Worm (Caenorhabditis elegans): ENCODE results near the gene pgap-2.
A peak's percentile ranks its signal among the peaks of the same experiment; 100 is the strongest.

The pgap-2 gene

ce11 chrIII:4748666-4749065 lies 43.4 kb downstream of the pgap-2 start:
- TF ChIP-seq F10E7.11 (tag; optimal IDR thresholded peaks at IDR 0.05) (no peak), Y53G8AR.9 (GFP tag; conservative IDR thresholded peaks at IDR 0.05) (no peak), efl-1 (GFP tag; optimal IDR thresholded peaks at IDR 0.05) (no peak), egrh-3 (GFP tag; IDR thresholded peaks at IDR 0.05) (peak; percentile 90), lir-1 (GFP tag; conservative IDR thresholded peaks at IDR 0.05) (no peak), zfh-2 (GFP tag; conservative IDR thresholded peaks at IDR 0.05) (peak; percentile 93), hmg-20 (GFP tag; IDR thresholded peaks at IDR 0.05) (no peak), rec-8 (tag; optimal IDR thresholded peaks at IDR 0.05) (no peak), K11D2.4 (GFP tag; IDR thresholded peaks at IDR 0.05) (no peak), lin-40 (tag; optimal IDR thresholded peaks at IDR 0.05) (no peak), ceh-58 (GFP tag; IDR thresholded peaks at IDR 0.05) (no peak), snpc-4 (GFP tag; optimal IDR thresholded peaks at IDR 0.05) (no peak), snpc-4 (tag; optimal IDR thresholded peaks at IDR 0.05) (no peak), lin-26 (GFP tag; IDR thresholded peaks at IDR 0.05) (no peak), unc-130 (GFP tag; optimal IDR thresholded peaks at IDR 0.05) (no peak)

- TF ChIP-seq K11D2.4 (GFP tag; IDR thresholded peaks at IDR 0.05) (peak; percentile 80), F33H1.4 (GFP tag; IDR thresholded peaks at IDR 0.05) (peak; percentile 99), rcor-1 (GFP tag; IDR thresholded peaks at IDR 0.05) (peak; percentile 55), pbrm-1 (GFP tag; IDR thresholded peaks at IDR 0.05) (peak; percentile 68), ceh-91 (GFP tag; IDR thresholded peaks at IDR 0.05) (peak; percentile 62), hsf-1 (GFP tag; IDR thresholded peaks at IDR 0.05) (peak; percentile 82), dox-1 (GFP tag; IDR thresholded peaks at IDR 0.05) (peak; percentile 75), madf-6 (GFP tag; IDR thresholded peaks at IDR 0.05) (peak; percentile 80), hmg-1.2 (GFP tag; IDR thresholded peaks at IDR 0.05) (peak; percentile 67), ceh-100 (GFP tag; IDR thresholded peaks at IDR 0.05) (peak; percentile 52), madf-3 (GFP tag; IDR thresholded peaks at IDR 0.05) (0 out of 2 replicates have a peak, but pooled peaks have one; percentile 25), ekl-4 (GFP tag; IDR thresholded peaks at IDR 0.05) (peak; percentile 91), hmg-20 (GFP tag; IDR thresholded peaks at IDR 0.05) (peak; percentile 39; the same call in 1 of the 2 replicates), D2030.7 (GFP tag; IDR thresholded peaks at IDR 0.05) (peak; percentile 58), mcd-1 (GFP tag; IDR thresholded peaks at IDR 0.05) (peak; percentile 87), C06A6.2 (GFP tag; conservative IDR thresholded peaks at IDR 0.05) (peak; percentile 41; the same call in 1 of the 2 replicates), Y95B8A.8 (GFP tag; IDR thresholded peaks at IDR 0.05) (0 out of 2 replicates have a peak, but pooled peaks have one; percentile 23)
Observed at ce11 chrIII:4752569-4752968, 47.3 kb downstream of the pgap-2 start.

- peak; percentile 84 for TF ChIP-seq pha-4 (tag; optimal IDR thresholded peaks at IDR 0.05)
- TF ChIP-seq sptf-2 (GFP tag; optimal IDR thresholded peaks at IDR 0.05): no peak
- TF ChIP-seq nhr-27 (tag; optimal IDR thresholded peaks at IDR 0.05): no peak
- TF ChIP-seq chd-7 (tag; optimal IDR thresholded peaks at IDR 0.05): no peak
- peak; percentile 87 for TF ChIP-seq dox-1 (GFP tag; IDR thresholded peaks at IDR 0.05)
- TF ChIP-seq somi-1 (GFP tag; optimal IDR thresholded peaks at IDR 0.05): peak; percentile 24
- TF ChIP-seq Y79H2A.3 (GFP tag; conservative IDR thresholded peaks at IDR 0.05): no peak
- no peak for TF ChIP-seq unc-62 (GFP tag; optimal IDR thresholded peaks at IDR 0.05)
- TF ChIP-seq snpc-1.1 (tag; optimal IDR thresholded peaks at IDR 0.05; ENCODE audit: insufficient read depth): peak; percentile 13
- no peak for TF ChIP-seq die-1 (tag; optimal IDR thresholded peaks at IDR 0.05)
- no peak for TF ChIP-seq ztf-6 (GFP tag; IDR thresholded peaks at IDR 0.05)
- TF ChIP-seq mel-28 (tag; optimal IDR thresholded peaks at IDR 0.05; ENCODE audit: borderline replicate concordance): no peak
- peak; percentile 74; the same call in 1 of the 2 replicates for TF ChIP-seq B0019.2 (GFP tag; conservative IDR thresholded peaks at IDR 0.05)
- TF ChIP-seq unc-130 (GFP tag; optimal IDR thresholded peaks at IDR 0.05): peak; percentile 44
- TF ChIP-seq madf-3 (GFP tag; IDR thresholded peaks at IDR 0.05): 0 out of 2 replicates have a peak, but pooled peaks have one; percentile 36
- TF ChIP-seq lsl-1 (GFP tag; optimal IDR thresholded peaks at IDR 0.05): peak; percentile 68
- TF ChIP-seq gei-17 (GFP tag; optimal IDR thresholded peaks at IDR 0.05): no peak
- TF ChIP-seq repo-1 (tag; optimal IDR thresholded peaks at IDR 0.05): no peak
- no peak for TF ChIP-seq nhr-120 (GFP tag; IDR thresholded peaks at IDR 0.05)
Observed at ce11 chrIII:4754001-4754561, 48.8 kb downstream of the pgap-2 start, which contains the start of the genes rps-0 and rbg-3. Gene rps-0 (minus strand): TSS chrIII:4754051. Gene rbg-3 (plus strand): TSS chrIII:4754424.

All from whole organism, young adult.